Worm (Caenorhabditis elegans) whole organism, midembryonic: ENCODE measurements around the gene Y38H6C.13.

ENCODE experiments used
- T22C8.4 ChIP-seq: fragments of 200-800 bp; sonication (Bioruptor generic); IDR thresholded peaks from 2 replicates; pipeline ENCODE4 v1.3.6; 2022; ENCODE audit warnings: missing genetic modification characterization, missing compliant biosample characterization
- flt-1 ChIP-seq: fragments of 200-800 bp; sonication (Bioruptor generic); IDR thresholded peaks from 2 replicates; pipeline ENCODE4 v1.3.6; 2022; ENCODE audit warnings: missing genetic modification characterization, missing compliant biosample characterization
- klf-2 ChIP-seq: fragments of 200-800 bp; sonication (Bioruptor generic); conservative IDR thresholded peaks from 2 replicates; pipeline ENCODE4 v1.3.6; 2022; ENCODE audit warnings: missing genetic modification reagents, missing genetic modification characterization, missing compliant biosample characterization
- med-1 ChIP-seq: sonication (generic microtip); optimal IDR thresholded peaks from 2 replicates; lab custom pipeline; 2017; ENCODE audit warnings: missing genetic modification characterization, mild to moderate bottlenecking, missing compliant biosample characterization, antibody characterized with exemption, missing genetic modification reagents; ENCODE audit not compliant: insufficient read depth
- ref-1 ChIP-seq: fragments of 200-800 bp; sonication (Bioruptor generic); conservative IDR thresholded peaks from 2 replicates; pipeline ENCODE4 v1.3.6; 2022; ENCODE audit warnings: missing genetic modification reagents, missing genetic modification characterization, missing compliant biosample characterization
- tab-1 ChIP-seq: fragments of 200-800 bp; sonication (Bioruptor generic); IDR thresholded peaks from 2 replicates; pipeline ENCODE4 v1.3.6; 2022; ENCODE audit warnings: missing genetic modification characterization, missing compliant biosample characterization
- ztf-23 ChIP-seq: fragments of 200-800 bp; sonication (Bioruptor generic); IDR thresholded peaks from 2 replicates; pipeline ENCODE4 v1.3.6; 2022; ENCODE audit warnings: missing genetic modification reagents, missing genetic modification characterization, missing compliant biosample characterization
- ztf-29 ChIP-seq: fragments of 200-800 bp; sonication (Bioruptor generic); IDR thresholded peaks from 2 replicates; pipeline ENCODE4 v1.3.6; 2022; ENCODE audit warnings: missing genetic modification reagents, missing genetic modification characterization, missing compliant biosample characterization

- TF ChIP-seq ztf-29 (no peak), ztf-23 (no peak), flt-1 (GFP tag; lab: Robert Waterston, UW) (no peak), T22C8.4 (GFP tag; lab: Robert Waterston, UW) (no peak), ref-1 (no peak), med-1 (GFP tag; lab: Kevin White, UChicago) (no peak), tab-1 (no peak), klf-2 (GFP tag; lab: Robert Waterston, UW) (no peak)
These were observed 48.4 kb upstream of the Y38H6C.13 start, which contains the start of the genes calf-1 and rpl-2 for ce11 chrV:20479013-20479739.
